Fruit fly (Drosophila melanogaster) whole organism: ENCODE results near the gene Trx2.

Source experiments
- Dll ChIP-seq: fragments of >200 bp; optimal IDR thresholded peaks from 2 replicates; lab custom pipeline; 2017
- EcR ChIP-seq, 2 experiments: fragments of >200 bp; optimal IDR thresholded peaks; 2 replicates each; lab custom pipeline; 2017; ENCODE audit warnings: missing biosample characterization in 2 of 2, missing genetic modification characterization in 2 of 2, missing genetic modification reagents in 2 of 2
- pan ChIP-seq: fragments of >200 bp; optimal IDR thresholded peaks from 2 replicates; lab custom pipeline; 2017
- psq ChIP-seq: fragments of >200 bp; optimal IDR thresholded peaks from 2 replicates; lab custom pipeline; 2017
- usp ChIP-seq: fragments of >200 bp; optimal IDR thresholded peaks from 2 replicates; lab custom pipeline; 2017; ENCODE audit warnings: missing biosample characterization, missing genetic modification characterization, mixed read lengths

DNA sequence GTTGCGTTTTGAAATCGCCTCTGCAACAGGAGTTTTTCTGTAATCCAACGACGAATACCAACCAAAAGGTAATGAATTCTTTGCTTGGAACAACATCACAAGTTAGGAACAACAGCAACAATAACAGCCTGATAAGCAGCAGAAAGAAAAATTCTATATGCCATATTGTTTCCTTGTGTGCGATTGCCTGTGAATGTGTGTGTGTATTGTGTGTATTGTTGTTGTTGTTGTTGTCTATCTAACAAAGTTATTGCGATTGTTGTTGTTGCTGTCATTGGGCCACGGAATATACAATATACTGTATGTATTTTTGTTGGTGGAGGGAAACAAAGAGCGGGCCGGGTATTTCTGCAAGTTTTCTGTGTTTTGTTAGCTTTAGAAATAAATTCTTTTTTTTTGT, 43.8 kb upstream of the Trx2 start:
- TF ChIP-seq usp (GFP tag; lab: Kevin White, UChicago): no peak
- TF ChIP-seq pan (lab: Kevin White, UChicago): no peak
- no peak for TF ChIP-seq Dll (lab: Kevin White, UChicago)
- TF ChIP-seq EcR (GFP tag; optimal IDR thresholded peaks at IDR 0.05; lab: Kevin White, UChicago): no peak
- TF ChIP-seq psq (lab: Kevin White, UChicago): no peak
